Fruit fly (Drosophila melanogaster): ENCODE measurements around the gene dpy.

dm6 chr2L:4642672-4643071 is 28.6 kb upstream of the dpy start, which contains the start of gene CG15635:
- TF ChIP-seq CG10669 (GFP tag; optimal IDR thresholded peaks at IDR 0.05) (no peak), Gug (GFP tag; IDR thresholded peaks at IDR 0.05) (no peak), Smox (GFP tag; optimal IDR thresholded peaks at IDR 0.05) (no peak), Ets96B (tag; optimal IDR thresholded peaks at IDR 0.05) (no peak), CG11762 (GFP tag; optimal IDR thresholded peaks at IDR 0.05; ENCODE audit: insufficient read depth) (no peak), OdsH (GFP tag; optimal IDR thresholded peaks at IDR 0.05) (no peak), cyc (GFP tag; optimal IDR thresholded peaks at IDR 0.05) (no peak), CG1621 (tag; optimal IDR thresholded peaks at IDR 0.05) (no peak), CG7368 (GFP tag; optimal IDR thresholded peaks at IDR 0.05) (no peak), CG6163 (GFP tag; IDR thresholded peaks at IDR 0.05) (no peak), Met (GFP tag; optimal IDR thresholded peaks at IDR 0.05) (no peak), ss (GFP tag; optimal IDR thresholded peaks at IDR 0.05) (no peak)

All from whole organism, prepupa.